Fruit fly (Drosophila melanogaster) whole organism, wandering third instar larva: ENCODE results near the gene CG15152.
A peak's percentile ranks its signal among the peaks of the same experiment; 100 is the strongest.

ENCODE experiments used
- Abd-B ChIP-seq: fragments of >200 bp; optimal IDR thresholded peaks from 2 replicates; lab custom pipeline; 2017; ENCODE audit warnings: missing biosample characterization, missing genetic modification characterization
- Dif ChIP-seq: fragments of 200-275, 200-300 bp; sonication (Bioruptor generic); optimal IDR thresholded peaks from 2 replicates; lab custom pipeline; 2018; ENCODE audit warnings: missing biosample characterization, missing genetic modification characterization; ENCODE audit not compliant: partially characterized antibody
- N ChIP-seq: fragments of >200 bp; optimal IDR thresholded peaks from 2 replicates; lab custom pipeline; 2018; ENCODE audit warnings: missing biosample characterization, missing external identifiers, missing genetic modification characterization
- psq ChIP-seq: fragments of 200-800 bp; sonication (Bioruptor generic); optimal IDR thresholded peaks from 3 replicates; lab custom pipeline; 2017; ENCODE audit warnings: missing biosample characterization, mild to moderate bottlenecking, missing genetic modification characterization, moderate library complexity
- sage ChIP-seq: fragments of 200-800 bp; sonication (Bioruptor generic); optimal IDR thresholded peaks from 2 replicates; lab custom pipeline; 2016; ENCODE audit warnings: missing biosample characterization, mild to moderate bottlenecking, missing genetic modification characterization

- peak; percentile 11 for TF ChIP-seq psq (GFP tag; lab: Kevin White, UChicago)
- no peak for TF ChIP-seq sage (GFP tag; lab: Kevin White, UChicago)
- no peak for TF ChIP-seq N (GFP tag; lab: Kevin White, UChicago)
- TF ChIP-seq Abd-B, result no peak
- no peak for TF ChIP-seq Dif
These were observed at the start of gene CG15152 for dm6 chr2L:18114176-18114703.
